Worm (Caenorhabditis elegans): Measurements from ENCODE around the gene dod-19.
A peak's percentile ranks its signal among the peaks of the same experiment; 100 is the strongest.

Gene dod-19

ce11 chrV:385488-385887 lies 29.1 kb downstream of the dod-19 start, which contains the start of gene lipl-5 (continued):
- TF ChIP-seq dmd-6 (GFP tag; IDR thresholded peaks at IDR 0.05) (peak; percentile 90), nhr-102 (tag; optimal IDR thresholded peaks at IDR 0.05) (peak; percentile 48), unc-62 (GFP tag; optimal IDR thresholded peaks at IDR 0.05 in 1 of 2) (no peak), unc-62 (tag; optimal IDR thresholded peaks at IDR 0.05) (no peak), mep-1 (tag; optimal IDR thresholded peaks at IDR 0.05) (no peak)

- TF ChIP-seq daf-16 (GFP tag; optimal IDR thresholded peaks at IDR 0.05) (no peak), daf-16 (tag; optimal IDR thresholded peaks at IDR 0.05) (peak; percentile 66), nhr-28 (tag; optimal IDR thresholded peaks at IDR 0.05) (peak; percentile 78), lim-7 (GFP tag; IDR thresholded peaks at IDR 0.05) (no peak), pqm-1 (tag; optimal IDR thresholded peaks at IDR 0.05) (peak; percentile 73), ces-1 (GFP tag; optimal IDR thresholded peaks at IDR 0.05) (no peak), hlh-11 (tag; optimal IDR thresholded peaks at IDR 0.05) (peak; percentile 21), dmd-6 (GFP tag; IDR thresholded peaks at IDR 0.05) (peak; percentile 70), dve-1 (tag; optimal IDR thresholded peaks at IDR 0.05; ENCODE audit: insufficient read depth) (peak; percentile 82), lsy-2 (tag; optimal IDR thresholded peaks at IDR 0.05) (peak in 1 of 2 experiments; percentile 16)
These were observed 30.0 kb downstream of the dod-19 start for ce11 chrV:384511-384910.

- no peak for TF ChIP-seq daf-16 (GFP tag; optimal IDR thresholded peaks at IDR 0.05)
- peak; percentile 68 for TF ChIP-seq daf-16 (tag; optimal IDR thresholded peaks at IDR 0.05)
- peak; percentile 45 to 88 for TF ChIP-seq mdl-1 (tag; optimal IDR thresholded peaks at IDR 0.05)
- TF ChIP-seq nhr-28 (tag; optimal IDR thresholded peaks at IDR 0.05): peak; percentile 87
- TF ChIP-seq skn-1 (tag; optimal IDR thresholded peaks at IDR 0.05): no peak
- TF ChIP-seq zfp-2 (tag; optimal IDR thresholded peaks at IDR 0.05): no peak
- TF ChIP-seq hlh-30 (tag; optimal IDR thresholded peaks at IDR 0.05; ENCODE audit: insufficient read depth): peak; percentile 73
- TF ChIP-seq ceh-32 (tag; optimal IDR thresholded peaks at IDR 0.05; ENCODE audit: poor library complexity): no peak
- peak; percentile 6 for TF ChIP-seq pqm-1 (tag; optimal IDR thresholded peaks at IDR 0.05)
- TF ChIP-seq dve-1 (tag; optimal IDR thresholded peaks at IDR 0.05; ENCODE audit: insufficient read depth): peak; percentile 48
- no peak for TF ChIP-seq nhr-11 (tag; optimal IDR thresholded peaks at IDR 0.05)
- TF ChIP-seq zfp-3 (GFP tag; conservative IDR thresholded peaks at IDR 0.05): no peak
- TF ChIP-seq aha-1 (tag): peak; percentile 51
- TF ChIP-seq nhr-25 (tag; optimal IDR thresholded peaks at IDR 0.05; ENCODE audit: borderline replicate concordance, insufficient read depth): peak; percentile 36
- no peak for TF ChIP-seq madf-5 (GFP tag; IDR thresholded peaks at IDR 0.05)
- TF ChIP-seq hmg-1.1 (GFP tag; IDR thresholded peaks at IDR 0.05): no peak
- TF ChIP-seq ZK337.2 (GFP tag; IDR thresholded peaks at IDR 0.05): no peak
- TF ChIP-seq mxl-3 (GFP tag; optimal IDR thresholded peaks at IDR 0.05): peak; percentile 91
- TF ChIP-seq hlh-11 (tag; optimal IDR thresholded peaks at IDR 0.05): peak; percentile 87
- peak; percentile 88 for TF ChIP-seq nhr-48 (tag; optimal IDR thresholded peaks at IDR 0.05)
- TF ChIP-seq unc-62 (GFP tag; optimal IDR thresholded peaks at IDR 0.05 in 1 of 2): peak in 1 of 2 experiments; percentile 93
- no peak for TF ChIP-seq unc-62 (tag; optimal IDR thresholded peaks at IDR 0.05)
- no peak for TF ChIP-seq F37D6.2 (tag; optimal IDR thresholded peaks at IDR 0.05)
- no peak for TF ChIP-seq dmd-9 (GFP tag; IDR thresholded peaks at IDR 0.05)
- TF ChIP-seq nhr-10 (tag; optimal IDR thresholded peaks at IDR 0.05): peak; percentile 11
- peak; percentile 82 for TF ChIP-seq cey-2 (tag; optimal IDR thresholded peaks at IDR 0.05; ENCODE audit: borderline replicate concordance, insufficient read depth)
- TF ChIP-seq lsy-2 (tag; optimal IDR thresholded peaks at IDR 0.05): peak in 1 of 2 experiments; percentile 33
- no peak for TF ChIP-seq Y105C5A.15 (GFP tag; IDR thresholded peaks at IDR 0.05)
- TF ChIP-seq lin-15B (tag; optimal IDR thresholded peaks at IDR 0.05): no peak
- no peak for TF ChIP-seq nhr-102 (tag; optimal IDR thresholded peaks at IDR 0.05)
- TF ChIP-seq dmd-6 (GFP tag; IDR thresholded peaks at IDR 0.05): peak; percentile 43
These were observed 33.2 kb downstream of the dod-19 start, which contains the start of gene ZK6.8 for ce11 chrV:381227-381950. TSS of gene ZK6.8 (plus strand) at chrV:381908.

Measured in whole organism, L4 larva.